Worm (Caenorhabditis elegans) whole organism, L1 larva: ENCODE results near the gene lido-13.

Experiments used
- alr-1 ChIP-seq: fragments of 200-800 bp; sonication (Bioruptor generic); optimal IDR thresholded peaks from 2 replicates; lab custom pipeline; 2018; ENCODE audit warnings: borderline replicate concordance, mild to moderate bottlenecking, missing genetic modification characterization, missing compliant biosample characterization
- aly-2 ChIP-seq: fragments of 150-350 bp; optimal IDR thresholded peaks from 2 replicates; lab custom pipeline; 2014; ENCODE audit warnings: missing biosample characterization, missing genetic modification characterization
- ama-1 ChIP-seq: fragments of 150-350 bp; optimal IDR thresholded peaks from 2 replicates; lab custom pipeline; 2014
- ceh-88 ChIP-seq: fragments of 200-800 bp; sonication (Bioruptor generic); IDR thresholded peaks from 2 replicates; pipeline ENCODE4 v1.3.6; 2022; ENCODE audit warnings: missing genetic modification characterization, missing compliant biosample characterization
- dpl-1 ChIP-seq, 3 experiments: fragments of 150-350 bp in 2 of 3; sonication (generic microtip) in 1 of 3; optimal IDR thresholded peaks; 2 replicates each; lab custom pipeline; 2014 to 2017; ENCODE audit warnings: missing biosample characterization in 3 of 3, missing genetic modification characterization in 3 of 3, missing genetic modification reagents in 3 of 3
- dsc-1 ChIP-seq: sonication (generic microtip); optimal IDR thresholded peaks from 2 replicates; lab custom pipeline; 2016; ENCODE audit warnings: mild to moderate bottlenecking, missing genetic modification characterization, missing compliant biosample characterization
- efl-1 ChIP-seq, 4 experiments: fragments of 150-350 bp; optimal IDR thresholded peaks in 3 of 4; peaks in 1 of 4; 1 replicate in 1 of 4; 2 replicates in 3 of 4; lab custom pipeline; 2014; ENCODE audit warnings: missing biosample characterization in 2 of 4, missing genetic modification characterization in 2 of 4, missing genetic modification reagents in 2 of 4
- egl-13 ChIP-seq: sonication (generic microtip); optimal IDR thresholded peaks from 2 replicates; lab custom pipeline; 2016; ENCODE audit warnings: missing genotype, missing genetic modification reagents, missing genetic modification characterization, missing compliant biosample characterization
- fkh-10 ChIP-seq: sonication (generic microtip); optimal IDR thresholded peaks from 2 replicates; lab custom pipeline; 2017; ENCODE audit warnings: missing biosample characterization, missing genetic modification reagents, missing genetic modification characterization
- fkh-8 ChIP-seq: sonication (generic microtip); optimal IDR thresholded peaks from 2 replicates; lab custom pipeline; 2016; ENCODE audit warnings: mild to moderate bottlenecking, missing genetic modification characterization, missing compliant biosample characterization
- fos-1 ChIP-seq: fragments of 150-350 bp; optimal IDR thresholded peaks from 2 replicates; lab custom pipeline; 2014; ENCODE audit warnings: missing biosample characterization, missing genetic modification characterization
- grh-1 ChIP-seq: fragments of 200-800 bp; sonication (Bioruptor generic); IDR thresholded peaks from 2 replicates; pipeline ENCODE4 v1.3.6; 2022; ENCODE audit warnings: missing genetic modification reagents, missing genetic modification characterization, missing compliant biosample characterization
- hlh-17 ChIP-seq: fragments of 200-800 bp; sonication (Bioruptor generic); optimal IDR thresholded peaks from 2 replicates; lab custom pipeline; 2018; ENCODE audit warnings: missing genetic modification characterization, mild to moderate bottlenecking, missing compliant biosample characterization, moderate library complexity, borderline replicate concordance
- jun-1 ChIP-seq: fragments of 150-350 bp; optimal IDR thresholded peaks from 2 replicates; lab custom pipeline; 2014; ENCODE audit warnings: missing biosample characterization, missing genetic modification reagents, missing genetic modification characterization
- lin-14 ChIP-seq: fragments of 200-800 bp; sonication (Bioruptor generic); optimal IDR thresholded peaks from 2 replicates; lab custom pipeline; 2018; ENCODE audit warnings: mild to moderate bottlenecking, missing genetic modification characterization, moderate library complexity, missing compliant biosample characterization
- lin-35 ChIP-seq, 2 experiments: fragments of 150-350 bp; optimal IDR thresholded peaks; 2 replicates each; lab custom pipeline; 2014; ENCODE audit warnings: missing biosample characterization in 2 of 2, missing genetic modification characterization in 2 of 2, missing genetic modification reagents in 2 of 2
- mep-1 ChIP-seq: fragments of 150-350 bp; optimal IDR thresholded peaks from 2 replicates; lab custom pipeline; 2014; ENCODE audit warnings: missing biosample characterization, missing genetic modification characterization
- nhr-20 ChIP-seq: sonication (generic microtip); optimal IDR thresholded peaks from 2 replicates; lab custom pipeline; 2016; ENCODE audit warnings: mild to moderate bottlenecking, missing genetic modification characterization, missing compliant biosample characterization
- nhr-237 ChIP-seq: fragments of 150-350 bp; optimal IDR thresholded peaks from 2 replicates; lab custom pipeline; 2014; ENCODE audit warnings: missing biosample characterization, missing genetic modification characterization
- nhr-71 ChIP-seq: sonication (generic microtip); optimal IDR thresholded peaks from 2 replicates; lab custom pipeline; 2016; ENCODE audit warnings: mild to moderate bottlenecking, missing genetic modification characterization, moderate library complexity, missing compliant biosample characterization
- nhr-85 ChIP-seq: sonication (generic microtip); peaks from one replicate; lab custom pipeline; 2016; ENCODE audit warnings: missing genetic modification characterization, inconsistent platforms, missing compliant biosample characterization
- pax-3 ChIP-seq: fragments of 200-800 bp; sonication (Bioruptor generic); optimal IDR thresholded peaks from 2 replicates; lab custom pipeline; 2018; ENCODE audit warnings: mild to moderate bottlenecking, missing genetic modification characterization, moderate library complexity, missing compliant biosample characterization
- pqm-1 ChIP-seq: sonication (generic microtip); optimal IDR thresholded peaks from 3 replicates; lab custom pipeline; 2017; ENCODE audit warnings: missing biosample characterization, missing genetic modification characterization
- rnt-1 ChIP-seq: sonication (generic microtip); optimal IDR thresholded peaks from 2 replicates; lab custom pipeline; 2016; ENCODE audit warnings: mild to moderate bottlenecking, missing genetic modification characterization, moderate library complexity, missing compliant biosample characterization
- skn-1 ChIP-seq: fragments of 150-350 bp; optimal IDR thresholded peaks from 2 replicates; lab custom pipeline; 2014; ENCODE audit warnings: missing biosample characterization, missing genetic modification characterization
- snu-23 ChIP-seq: sonication (generic microtip); optimal IDR thresholded peaks from 2 replicates; lab custom pipeline; 2016; ENCODE audit warnings: missing genetic modification characterization, missing compliant biosample characterization
- sup-37 ChIP-seq: fragments of 200-800 bp; sonication (Bioruptor generic); optimal IDR thresholded peaks from 2 replicates; lab custom pipeline; 2018; ENCODE audit warnings: mild to moderate bottlenecking, missing genetic modification characterization, missing compliant biosample characterization
- tlp-1 ChIP-seq: fragments of 150-350 bp; optimal IDR thresholded peaks from 2 replicates; lab custom pipeline; 2014; ENCODE audit warnings: missing biosample characterization, missing genetic modification characterization
- unc-62 ChIP-seq: fragments of 150-350 bp; optimal IDR thresholded peaks from 2 replicates; lab custom pipeline; 2014; ENCODE audit warnings: missing biosample characterization, missing genetic modification reagents, missing genetic modification characterization
- vab-15 ChIP-seq: sonication (generic microtip); optimal IDR thresholded peaks from 2 replicates; lab custom pipeline; 2017; ENCODE audit warnings: missing genotype, mild to moderate bottlenecking, missing genetic modification characterization, missing compliant biosample characterization
- ztf-11 ChIP-seq, 2 experiments: sonication (generic microtip); optimal IDR thresholded peaks; 2 replicates each; lab custom pipeline; 2016 to 2017; ENCODE audit warnings: missing genetic modification characterization in 2 of 2, missing biosample characterization in 1 of 2, missing compliant biosample characterization in 1 of 2

lido-13 gene

DNA sequence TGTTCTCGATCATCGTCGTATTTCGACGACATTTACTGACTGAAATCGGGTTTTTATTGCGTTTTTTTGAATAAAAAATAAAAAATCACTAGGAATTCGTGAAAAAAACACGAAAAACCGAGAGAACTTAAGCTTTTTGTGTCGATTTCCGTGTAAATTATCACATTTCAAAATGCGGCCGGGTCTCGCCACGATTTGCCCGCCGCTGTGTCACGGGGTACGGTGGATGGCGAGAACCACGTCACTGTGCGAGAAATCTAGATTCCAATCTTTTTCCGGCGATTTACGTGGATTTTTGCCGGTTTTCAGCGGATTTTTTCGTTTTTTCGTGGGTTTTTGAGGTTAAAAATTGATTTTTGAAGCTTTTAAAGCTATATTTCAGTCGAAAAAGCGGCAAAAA lies 22.8 kb upstream of the lido-13 start, which contains the start of gene Y25C1A.8 (continued):
- no peak for TF ChIP-seq unc-62 (GFP tag; lab: Kevin White, UChicago)
- peak; percentile 79 for TF ChIP-seq vab-15 (tag; lab: Kevin White, UChicago)
- peak; percentile 91 for TF ChIP-seq mep-1
- TF ChIP-seq nhr-71 (tag; lab: Kevin White, UChicago), result peak; percentile 94
- TF ChIP-seq fos-1 (tag; lab: Kevin White, UChicago), result peak; percentile 75
- TF ChIP-seq ceh-88 (GFP tag; lab: Robert Waterston, UW), result peak; percentile 58

- TF ChIP-seq lin-14 (GFP tag; lab: Kevin White, UChicago), result no peak
- TF ChIP-seq aly-2 (tag; lab: Kevin White, UChicago), result no peak
- no peak for TF ChIP-seq efl-1 (optimal IDR thresholded peaks at IDR 0.05; lab: Kevin White, UChicago)
- peak in 1 of 2 experiments; percentile 12 for TF ChIP-seq efl-1 (GFP tag; optimal IDR thresholded peaks at IDR 0.05 in 1 of 2; lab: Kevin White, UChicago)
- peak; percentile 12 for TF ChIP-seq nhr-85
- no peak for TF ChIP-seq nhr-237 (tag; lab: Kevin White, UChicago)
These were observed 17.1 kb upstream of the lido-13 start, which contains the start of gene Y25C1A.7 for ce11 chrII:3071012-3071749. Gene Y25C1A.7, minus strand, starts transcription at chrII:3071062.

DNA sequence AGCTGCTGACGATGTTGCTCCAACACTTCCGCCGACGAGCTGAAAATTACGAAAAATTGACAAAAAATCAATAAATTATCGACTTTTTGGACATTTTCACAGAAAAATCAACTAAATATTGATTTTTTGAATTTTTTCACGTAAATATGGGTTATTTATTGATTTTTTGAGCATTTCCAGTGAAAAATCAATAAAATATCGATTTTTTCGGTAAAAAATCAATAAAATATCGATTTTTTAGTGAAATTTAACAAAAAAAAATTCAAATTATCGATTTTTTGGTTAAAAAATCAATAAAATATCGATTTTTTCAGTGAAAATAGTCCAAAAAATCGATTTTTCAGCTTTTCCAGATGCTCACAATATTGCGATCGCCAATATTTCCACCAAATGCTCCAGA lies 16.1 kb upstream of the lido-13 start:
- TF ChIP-seq dsc-1 (tag; lab: Kevin White, UChicago) (no peak), rnt-1 (tag; lab: Kevin White, UChicago) (no peak), skn-1 (tag; lab: Kevin White, UChicago) (no peak)

- TF ChIP-seq efl-1 (optimal IDR thresholded peaks at IDR 0.05; lab: Kevin White, UChicago) (no peak), efl-1 (GFP tag; optimal IDR thresholded peaks at IDR 0.05 in 1 of 2; lab: Kevin White, UChicago) (peak in 1 of 2 experiments; percentile 7), unc-62 (GFP tag; lab: Kevin White, UChicago) (no peak)
These were observed 14.5 kb upstream of the lido-13 start for ce11 chrII:3068646-3069045.

ce11 chrII:3067896-3068295 lies 13.8 kb upstream of the lido-13 start:
- TF ChIP-seq grh-1 (GFP tag; lab: Robert Waterston, UW) (no peak), ama-1 (lab: Kevin White, UChicago) (no peak), pax-3 (no peak), jun-1 (tag; lab: Kevin White, UChicago) (no peak), alr-1 (tag; lab: Kevin White, UChicago) (no peak), fkh-10 (no peak), pqm-1 (tag; lab: Kevin White, UChicago) (no peak), fkh-8 (tag; lab: Kevin White, UChicago) (no peak), hlh-17 (GFP tag; lab: Kevin White, UChicago) (no peak), tlp-1 (tag; lab: Kevin White, UChicago) (no peak), lin-35 (GFP tag; optimal IDR thresholded peaks at IDR 0.05; lab: Kevin White, UChicago) (no peak), snu-23 (GFP tag; lab: Kevin White, UChicago) (no peak)

- no peak for TF ChIP-seq fkh-10
- TF ChIP-seq egl-13 (tag; lab: Kevin White, UChicago), result no peak
- no peak for TF ChIP-seq sup-37 (GFP tag; lab: Kevin White, UChicago)
- TF ChIP-seq dpl-1 (GFP tag; optimal IDR thresholded peaks at IDR 0.05; lab: Kevin White, UChicago), result no peak
- TF ChIP-seq ztf-11 (tag; optimal IDR thresholded peaks at IDR 0.05; lab: Kevin White, UChicago), result no peak
- TF ChIP-seq unc-62 (GFP tag; lab: Kevin White, UChicago), result no peak
- TF ChIP-seq nhr-20 (tag; lab: Kevin White, UChicago), result no peak
- TF ChIP-seq grh-1 (GFP tag; lab: Robert Waterston, UW), result no peak
- no peak for TF ChIP-seq dsc-1 (tag; lab: Kevin White, UChicago)
These were observed 13.3 kb upstream of the lido-13 start for ce11 chrII:3067447-3067846.
